Worm (Caenorhabditis elegans): ENCODE results near the gene C49C3.9.

Gene C49C3.9

DNA sequence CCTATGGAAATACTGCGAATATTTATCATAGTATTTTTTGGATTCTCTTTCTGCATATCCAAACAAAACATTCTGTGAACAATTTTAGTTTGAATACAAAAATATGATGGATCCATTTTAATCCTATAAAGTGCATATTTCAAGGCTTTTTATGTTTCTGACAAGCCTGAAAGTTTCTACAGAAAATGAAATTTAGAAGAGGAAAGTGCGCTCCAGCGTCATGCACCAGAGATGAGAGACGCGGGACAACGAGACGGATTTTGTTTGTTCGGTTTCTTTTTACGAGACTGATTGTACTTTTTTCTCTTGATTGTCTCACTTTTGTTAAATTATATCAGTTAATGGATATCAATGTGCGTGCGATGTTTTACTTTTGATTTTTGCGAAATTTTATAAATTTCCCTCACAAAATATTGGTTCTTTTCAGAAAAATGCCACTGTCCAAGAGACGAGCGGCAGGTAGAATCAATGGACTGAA is 11.0 kb downstream of the C49C3.9 start, which contains the start of gene C49C3.6:
TSS of gene C49C3.6 (plus strand) at position 428 of the 478 bp plus-strand sequence.
- no peak for TF ChIP-seq C34B4.2 (tag; optimal IDR thresholded peaks at IDR 0.05)
- no peak for TF ChIP-seq zip-4 (GFP tag; optimal IDR thresholded peaks at IDR 0.05)
- TF ChIP-seq lin-35 (GFP tag; optimal IDR thresholded peaks at IDR 0.05) = peak in 1 of 2 experiments; percentile 27
- no peak for TF ChIP-seq nhr-84 (tag; optimal IDR thresholded peaks at IDR 0.05)
- TF ChIP-seq lin-15B (tag; optimal IDR thresholded peaks at IDR 0.05) = peak; percentile 7
- TF ChIP-seq dpl-1 (GFP tag; optimal IDR thresholded peaks at IDR 0.05) = peak in 2 of 3 experiments; percentile 19 to 34
- TF ChIP-seq mef-2 (tag; optimal IDR thresholded peaks at IDR 0.05) = no peak
- peak; percentile 65 for TF ChIP-seq blmp-1 (tag; optimal IDR thresholded peaks at IDR 0.05)
- peak in 1 of 3 experiments; percentile 10 for TF ChIP-seq ceh-82 (tag; optimal IDR thresholded peaks at IDR 0.05)
- TF ChIP-seq jun-1 (tag; optimal IDR thresholded peaks at IDR 0.05) = no peak
- peak; percentile 0 for TF ChIP-seq nhr-47 (tag; optimal IDR thresholded peaks at IDR 0.05)
- peak; percentile 6 to 56 for TF ChIP-seq lsy-2 (tag; optimal IDR thresholded peaks at IDR 0.05)
- no peak for TF ChIP-seq sup-37 (GFP tag; optimal IDR thresholded peaks at IDR 0.05)
- TF ChIP-seq ces-1 (GFP tag; optimal IDR thresholded peaks at IDR 0.05) = no peak
- TF ChIP-seq efl-1 (optimal IDR thresholded peaks at IDR 0.05) = peak; percentile 43 to 45
- TF ChIP-seq efl-1 (GFP tag; optimal IDR thresholded peaks at IDR 0.05 in 1 of 2) = peak; percentile 18 to 91
- peak; percentile 24 for TF ChIP-seq snu-23 (GFP tag; optimal IDR thresholded peaks at IDR 0.05)
- TF ChIP-seq mep-1 (tag; optimal IDR thresholded peaks at IDR 0.05) = peak; percentile 37
- TF ChIP-seq lin-14 (GFP tag; optimal IDR thresholded peaks at IDR 0.05) = peak; percentile 18
- no peak for TF ChIP-seq dsc-1 (tag; optimal IDR thresholded peaks at IDR 0.05)
- TF ChIP-seq nhr-71 (tag; optimal IDR thresholded peaks at IDR 0.05) = peak; percentile 28

DNA sequence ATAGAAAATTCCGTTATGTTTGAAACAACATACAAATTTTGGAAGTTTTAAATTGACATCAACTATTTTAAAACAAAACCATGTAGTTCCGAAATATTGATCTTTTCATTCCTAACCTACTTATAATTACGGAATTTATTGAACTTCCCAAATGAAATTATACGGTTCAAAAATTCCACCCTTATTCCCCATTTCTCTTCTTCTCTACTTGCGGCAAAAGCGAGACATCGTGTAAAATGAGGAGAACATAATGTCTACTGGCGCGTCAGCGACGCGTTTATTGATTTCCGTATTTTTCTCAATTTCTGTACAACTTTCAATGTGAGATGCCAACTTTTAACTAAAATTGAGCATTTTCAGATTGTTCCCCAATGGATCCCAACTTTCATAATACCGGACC is 13.3 kb downstream of the C49C3.9 start, which contains the start of gene ceh-88:
TSS of gene ceh-88 (plus strand) at position 355 of the 400 bp plus-strand sequence.
- TF ChIP-seq lsy-2 (tag; optimal IDR thresholded peaks at IDR 0.05) (peak in 1 of 2 experiments; percentile 30), dpl-1 (GFP tag; optimal IDR thresholded peaks at IDR 0.05) (peak in 1 of 3 experiments; percentile 4), efl-1 (optimal IDR thresholded peaks at IDR 0.05) (peak; percentile 1 to 12), efl-1 (GFP tag; optimal IDR thresholded peaks at IDR 0.05 in 1 of 2) (peak in 1 of 2 experiments; percentile 61), blmp-1 (tag; optimal IDR thresholded peaks at IDR 0.05) (peak; percentile 51), dsc-1 (tag; optimal IDR thresholded peaks at IDR 0.05) (no peak), tlp-1 (tag; optimal IDR thresholded peaks at IDR 0.05) (no peak)

DNA sequence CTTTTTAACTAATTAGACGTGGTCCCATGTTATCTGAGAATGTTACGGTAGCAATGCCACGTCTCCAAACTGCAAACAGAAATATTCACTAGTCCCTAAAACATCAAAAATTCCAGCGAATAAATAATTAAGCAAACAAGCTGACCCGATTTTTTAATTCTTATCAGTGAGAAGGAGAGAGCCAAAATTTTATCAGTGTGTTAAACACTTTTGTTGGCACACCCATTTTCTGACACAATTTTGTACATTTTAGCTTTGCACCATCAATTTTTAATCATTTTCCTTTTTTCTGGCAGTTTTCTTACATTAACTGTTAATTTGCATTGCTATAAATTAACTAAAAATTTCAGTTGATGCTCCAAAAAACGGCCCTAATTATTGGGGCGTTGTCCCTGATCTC is 21.7 kb downstream of the C49C3.9 start, which contains the start of gene C49C3.4:
TSS of gene C49C3.4 (plus strand) at position 351 of the 400 bp plus-strand sequence.
- no peak for TF ChIP-seq pqm-1 (tag; optimal IDR thresholded peaks at IDR 0.05)
- TF ChIP-seq lin-35 (GFP tag; optimal IDR thresholded peaks at IDR 0.05) = peak in 1 of 2 experiments; percentile 4
- TF ChIP-seq elt-2 (tag; optimal IDR thresholded peaks at IDR 0.05) = peak; percentile 52
- TF ChIP-seq ceh-63 (GFP tag; optimal IDR thresholded peaks at IDR 0.05) = no peak

DNA sequence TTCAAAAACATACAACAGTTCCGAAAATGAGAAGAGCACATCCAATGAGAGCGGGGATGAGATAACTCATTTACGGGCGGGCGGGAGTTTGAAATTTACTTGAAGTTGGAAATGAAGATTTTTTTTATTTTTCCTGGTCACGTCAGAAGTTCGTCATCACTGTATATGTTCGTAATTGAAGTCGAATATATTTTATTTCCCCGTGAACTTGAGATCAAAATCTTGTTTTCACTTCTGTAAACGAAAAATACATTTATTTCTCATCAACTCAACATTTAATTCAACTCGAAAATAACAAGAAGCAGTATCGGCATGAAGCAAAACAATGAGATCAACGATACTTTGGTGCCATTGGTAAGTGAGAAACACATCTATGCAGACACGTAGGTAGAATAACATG is 25.7 kb downstream of the C49C3.9 start, which contains the start of gene C49C3.20:
TSS of gene C49C3.20 (minus strand) at position 101 of the 400 bp plus-strand sequence.
- TF ChIP-seq efl-3 (GFP tag; optimal IDR thresholded peaks at IDR 0.05) (no peak), mef-2 (tag; optimal IDR thresholded peaks at IDR 0.05) (no peak), zip-4 (GFP tag; optimal IDR thresholded peaks at IDR 0.05) (no peak), efl-1 (optimal IDR thresholded peaks at IDR 0.05) (no peak), efl-1 (GFP tag; optimal IDR thresholded peaks at IDR 0.05 in 1 of 2) (no peak), fkh-4 (tag; optimal IDR thresholded peaks at IDR 0.05; ENCODE audit: borderline replicate concordance) (no peak), swsn-7 (tag; optimal IDR thresholded peaks at IDR 0.05) (no peak), mep-1 (tag; optimal IDR thresholded peaks at IDR 0.05) (no peak)

DNA sequence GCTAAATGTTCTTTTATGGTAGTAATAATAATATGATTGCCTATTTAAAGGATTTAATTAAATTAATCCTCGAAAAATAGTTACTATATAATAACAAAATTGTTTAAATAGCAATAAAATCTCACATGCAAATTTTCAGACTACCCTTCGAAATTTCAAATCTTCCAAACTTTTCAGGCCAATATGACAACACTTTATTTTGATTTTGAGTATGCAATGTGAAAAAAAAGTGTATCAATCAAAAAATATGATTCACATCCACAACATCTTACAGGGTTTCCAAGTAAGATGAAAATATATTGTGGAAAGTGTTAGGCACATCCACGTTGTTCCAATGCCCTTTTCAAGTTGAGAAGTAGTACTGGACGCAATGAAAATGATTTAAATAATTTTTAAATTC is 30.3 kb downstream of the C49C3.9 start, which contains the start of gene snf-9:
TSS of gene snf-9 (plus strand) at position 301 of the 400 bp plus-strand sequence.
- TF ChIP-seq nhr-71 (tag; optimal IDR thresholded peaks at IDR 0.05) (no peak), tbx-2 (tag; optimal IDR thresholded peaks at IDR 0.05) (no peak), hlh-4 (tag; optimal IDR thresholded peaks at IDR 0.05) (no peak), dsc-1 (tag; optimal IDR thresholded peaks at IDR 0.05) (no peak), vab-15 (tag; optimal IDR thresholded peaks at IDR 0.05) (no peak), zip-4 (GFP tag; optimal IDR thresholded peaks at IDR 0.05) (no peak), efl-1 (optimal IDR thresholded peaks at IDR 0.05) (no peak), efl-1 (GFP tag; optimal IDR thresholded peaks at IDR 0.05 in 1 of 2) (no peak), skn-1 (tag; optimal IDR thresholded peaks at IDR 0.05) (no peak), unc-86 (tag; optimal IDR thresholded peaks at IDR 0.05) (no peak), aha-1 (tag; optimal IDR thresholded peaks at IDR 0.05) (no peak)

Measured in whole organism, L1 larva.